Worm (Caenorhabditis elegans) whole organism, early embryonic: ENCODE measurements around the gene aka-1.

Source experiments
- B0310.2 ChIP-seq: sonication (generic microtip); optimal IDR thresholded peaks from 2 replicates; lab custom pipeline; 2016; ENCODE audit warnings: mild to moderate bottlenecking, missing genetic modification characterization, missing compliant biosample characterization
- F13C5.2 ChIP-seq: sonication (generic microtip); optimal IDR thresholded peaks from 2 replicates; lab custom pipeline; 2017; ENCODE audit warnings: mild to moderate bottlenecking, missing genetic modification characterization, inconsistent platforms, missing compliant biosample characterization
- ama-1 ChIP-seq: fragments of 150-350 bp; optimal IDR thresholded peaks from 2 replicates; lab custom pipeline; 2014
- hmbx-1 ChIP-seq: sonication (generic microtip); optimal IDR thresholded peaks from 2 replicates; lab custom pipeline; 2016; ENCODE audit warnings: mild to moderate bottlenecking, missing genetic modification characterization, missing compliant biosample characterization
- hnd-1 ChIP-seq: sonication (generic microtip); optimal IDR thresholded peaks from 2 replicates; lab custom pipeline; 2016; ENCODE audit warnings: missing genetic modification characterization, missing compliant biosample characterization
- scrt-1 ChIP-seq: fragments of 200-800 bp; sonication (Bioruptor generic); IDR thresholded peaks from 2 replicates; pipeline ENCODE4 v1.3.6; 2022; ENCODE audit warnings: missing genetic modification characterization, missing compliant biosample characterization

DNA sequence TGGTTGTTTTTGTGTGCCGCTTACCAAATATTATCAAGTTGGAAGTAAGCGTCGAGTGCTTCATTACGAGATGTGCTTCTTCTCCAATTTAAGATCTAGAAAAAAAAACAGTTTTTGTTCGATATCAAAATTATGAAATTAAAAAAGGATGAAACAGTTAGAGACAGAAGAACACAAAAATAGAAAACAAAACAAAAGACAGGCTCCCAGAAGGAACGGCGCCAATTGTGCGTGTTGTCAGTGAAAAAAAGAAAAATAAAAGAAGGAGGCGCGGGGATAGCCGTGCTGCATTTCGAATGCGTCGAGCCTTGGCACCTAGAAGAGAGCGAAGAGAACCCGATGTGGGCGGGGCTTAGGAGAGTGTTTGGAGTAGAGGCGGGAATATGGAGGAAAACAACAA is 12.8 kb downstream of the aka-1 start, which contains the start of gene sro-1:
- TF ChIP-seq ama-1 (lab: Kevin White, UChicago) = no peak
- no peak for TF ChIP-seq hmbx-1
- no peak for TF ChIP-seq F13C5.2
- TF ChIP-seq scrt-1 = no peak
- TF ChIP-seq hnd-1 = no peak
- TF ChIP-seq B0310.2 (tag; lab: Kevin White, UChicago) = no peak
